Fruit fly (Drosophila melanogaster) whole organism, embryonic: ENCODE results near the gene CG17187.

Experiments used
- Awh ChIP-seq: fragments of 200-800 bp; sonication (Bioruptor generic); IDR thresholded peaks from 2 replicates; pipeline ENCODE4, ENCODE4 v1.3.6; 2022; ENCODE audit warnings: missing biosample characterization, missing genetic modification characterization
- CG10366 ChIP-seq: fragments of 200-800 bp; sonication (Bioruptor generic); IDR thresholded peaks from 2 replicates; pipeline ENCODE4 v1.3.6; 2022; ENCODE audit warnings: missing biosample characterization, missing genetic modification characterization
- CG10959 ChIP-seq: fragments of 200-800 bp; sonication (Bioruptor generic); IDR thresholded peaks from 2 replicates; pipeline ENCODE4 v1.3.6; 2022; ENCODE audit warnings: missing biosample characterization, missing genetic modification characterization
- CG11085 ChIP-seq: fragments of 200-800 bp; sonication (Bioruptor generic); IDR thresholded peaks from 2 replicates; pipeline ENCODE4 v1.3.6; 2022; ENCODE audit warnings: missing biosample characterization, missing genetic modification characterization
- CG11398 ChIP-seq: fragments of 200-800 bp; sonication (Bioruptor generic); optimal IDR thresholded peaks from 2 replicates; lab custom pipeline; 2016; ENCODE audit warnings: missing biosample characterization, missing genetic modification characterization
- CG12769 ChIP-seq: fragments of 200-800 bp; sonication (Bioruptor generic); optimal IDR thresholded peaks from 2 replicates; lab custom pipeline; 2019; ENCODE audit warnings: missing biosample characterization, mild to moderate bottlenecking, missing genetic modification characterization, moderate library complexity
- CG14014 ChIP-seq: fragments of 200-800 bp; sonication (Bioruptor generic); IDR thresholded peaks from 2 replicates; pipeline ENCODE4 v1.3.6; 2022; ENCODE audit warnings: missing biosample characterization, missing genetic modification characterization
- CG2678 ChIP-seq: fragments of 200-800 bp; sonication (Bioruptor generic); optimal IDR thresholded peaks from 3 replicates; lab custom pipeline; 2019; ENCODE audit warnings: missing biosample characterization, mild to moderate bottlenecking, missing genetic modification characterization, moderate library complexity
- CG3065 ChIP-seq: fragments of 200-800 bp; sonication (Bioruptor generic); optimal IDR thresholded peaks from 2 replicates; lab custom pipeline; 2016; ENCODE audit warnings: missing biosample characterization, missing genetic modification characterization
- CG31365 ChIP-seq: fragments of 200-800 bp; sonication (Bioruptor generic); optimal IDR thresholded peaks from 2 replicates; lab custom pipeline; 2018; ENCODE audit warnings: missing biosample characterization, mild to moderate bottlenecking, missing genetic modification characterization
- CG32532 ChIP-seq: fragments of 200-800 bp; sonication (Bioruptor generic); IDR thresholded peaks from 2 replicates; pipeline ENCODE4 v1.3.6; 2022; ENCODE audit warnings: missing biosample characterization, missing genetic modification characterization
- CG3281 ChIP-seq: fragments of 200-800 bp; sonication (Bioruptor generic); optimal IDR thresholded peaks from 3 replicates; lab custom pipeline; 2017; ENCODE audit warnings: missing biosample characterization, mild to moderate bottlenecking, missing genetic modification characterization
- CG3838 ChIP-seq: fragments of 200-800 bp; sonication (Bioruptor generic); optimal IDR thresholded peaks from 3 replicates; lab custom pipeline; 2016; ENCODE audit warnings: missing biosample characterization, missing genetic modification characterization
- CG3995 ChIP-seq: fragments of 200-800 bp; sonication (Bioruptor generic); optimal IDR thresholded peaks from 3 replicates; lab custom pipeline; 2016; ENCODE audit warnings: missing biosample characterization, missing genetic modification characterization
- CG43689 ChIP-seq: fragments of 200-800 bp; sonication (Bioruptor generic); IDR thresholded peaks from 2 replicates; pipeline ENCODE4 v1.3.6; 2022; ENCODE audit warnings: missing biosample characterization, missing genetic modification characterization
- CG7357 ChIP-seq: fragments of 200-800 bp; sonication (Bioruptor generic); IDR thresholded peaks from 3 replicates; pipeline ENCODE4 v1.3.6; 2022; ENCODE audit warnings: missing biosample characterization, missing genetic modification characterization
- CG8089 ChIP-seq: fragments of 200-800 bp; sonication (Bioruptor generic); optimal IDR thresholded peaks from 3 replicates; lab custom pipeline; 2016; ENCODE audit warnings: missing biosample characterization, missing genetic modification characterization
- CG9609 ChIP-seq: fragments of 200-800 bp; sonication (Bioruptor generic); optimal IDR thresholded peaks from 3 replicates; lab custom pipeline; 2016; ENCODE audit warnings: missing biosample characterization, missing genetic modification characterization
- CG9797 ChIP-seq: fragments of 200-800 bp; sonication (Bioruptor generic); optimal IDR thresholded peaks from 3 replicates; lab custom pipeline; 2018; ENCODE audit warnings: missing biosample characterization, mild to moderate bottlenecking, missing genetic modification characterization
- CG9817 ChIP-seq: fragments of 200-800 bp; sonication (Bioruptor generic); optimal IDR thresholded peaks from 2 replicates; lab custom pipeline; 2018; ENCODE audit warnings: missing biosample characterization, mild to moderate bottlenecking, missing genetic modification characterization, moderate library complexity
- D19A ChIP-seq: fragments of 200-800 bp; optimal IDR thresholded peaks from 3 replicates; lab custom pipeline; 2019; ENCODE audit warnings: missing biosample characterization, mild to moderate bottlenecking, missing genetic modification characterization, moderate library complexity
- Dp ChIP-seq: fragments of 200-800 bp; sonication (Bioruptor generic); optimal IDR thresholded peaks from 2 replicates; lab custom pipeline; 2018; ENCODE audit warnings: missing biosample characterization, mild to moderate bottlenecking, missing genetic modification characterization, moderate library complexity
- Fer1 ChIP-seq: fragments of 200-800 bp; sonication (Bioruptor generic); optimal IDR thresholded peaks from 2 replicates; lab custom pipeline; 2017; ENCODE audit warnings: missing biosample characterization, mild to moderate bottlenecking, missing genetic modification characterization
- Hmr ChIP-seq: fragments of 200-800 bp; sonication (Bioruptor generic); optimal IDR thresholded peaks from 3 replicates; lab custom pipeline; 2017; ENCODE audit warnings: mild to moderate bottlenecking, missing biosample characterization, missing genetic modification reagents, missing genetic modification characterization
- Hsf ChIP-seq: fragments of 200-800 bp; sonication (Bioruptor generic); optimal IDR thresholded peaks from 3 replicates; lab custom pipeline; 2016; ENCODE audit warnings: missing biosample characterization, missing genetic modification characterization
- Lpt ChIP-seq: fragments of >200 bp; optimal IDR thresholded peaks from 2 replicates; lab custom pipeline; 2018; ENCODE audit warnings: missing biosample characterization, missing genetic modification characterization
- MBD-R2 ChIP-seq: fragments of 200-800 bp; sonication (Bioruptor generic); IDR thresholded peaks from 2 replicates; pipeline ENCODE4 v1.3.6; 2022; ENCODE audit warnings: missing biosample characterization, missing genetic modification characterization
- Mes4 ChIP-seq: fragments of 200-800 bp; sonication (Bioruptor generic); optimal IDR thresholded peaks from 2 replicates; lab custom pipeline; 2016; ENCODE audit warnings: missing biosample characterization, missing genetic modification characterization
- Six4 ChIP-seq: fragments of 200-800 bp; sonication (Bioruptor generic); optimal IDR thresholded peaks from 2 replicates; lab custom pipeline; 2016; ENCODE audit warnings: missing biosample characterization, missing genetic modification characterization
- Sox102F ChIP-seq: fragments of 200-800 bp; sonication (Bioruptor generic); optimal IDR thresholded peaks from 2 replicates; lab custom pipeline; 2018; ENCODE audit warnings: missing biosample characterization, mild to moderate bottlenecking, missing genetic modification characterization, moderate library complexity
- bigmax ChIP-seq: fragments of 200-800 bp; sonication (Bioruptor generic); optimal IDR thresholded peaks from 2 replicates; lab custom pipeline; 2018; ENCODE audit warnings: missing biosample characterization, mild to moderate bottlenecking, missing genetic modification characterization
- cwo ChIP-seq: fragments of 200-800 bp; sonication (Bioruptor generic); optimal IDR thresholded peaks from 3 replicates; lab custom pipeline; 2017; ENCODE audit warnings: missing biosample characterization, missing genetic modification characterization, mild to moderate bottlenecking, moderate library complexity, missing genetic modification reagents
- danr ChIP-seq: fragments of 200-800 bp; sonication (Bioruptor generic); IDR thresholded peaks from 2 replicates; pipeline ENCODE4 v1.3.6; 2022; ENCODE audit warnings: missing biosample characterization, missing genetic modification characterization
- dpn ChIP-seq, 2 experiments: fragments of 200-800 bp; sonication (Bioruptor generic); optimal IDR thresholded peaks; 3 replicates each; lab custom pipeline; 2016; ENCODE audit warnings: missing biosample characterization in 2 of 2, missing genetic modification characterization in 2 of 2
- gce ChIP-seq: fragments of 200-800 bp; sonication (Bioruptor generic); IDR thresholded peaks from 3 replicates; pipeline ENCODE4 v1.3.6; 2022; ENCODE audit warnings: missing biosample characterization, missing genetic modification characterization
- gro ChIP-seq: fragments of 200-800 bp; sonication (Bioruptor generic); optimal IDR thresholded peaks from 2 replicates; lab custom pipeline; 2016; ENCODE audit warnings: missing biosample characterization, missing genetic modification characterization
- jumu ChIP-seq: fragments of 200-800 bp; sonication (Bioruptor generic); optimal IDR thresholded peaks from 3 replicates; lab custom pipeline; 2016; ENCODE audit warnings: missing biosample characterization, missing genetic modification characterization
- klu ChIP-seq: fragments of 200-800 bp; sonication (Bioruptor generic); IDR thresholded peaks from 2 replicates; pipeline ENCODE4 v1.3.6; 2022; ENCODE audit warnings: missing biosample characterization, missing genetic modification characterization
- onecut ChIP-seq: fragments of 200-800 bp; sonication (Bioruptor generic); IDR thresholded peaks from 2 replicates; pipeline ENCODE4 v1.3.6; 2022; ENCODE audit warnings: missing biosample characterization, missing genetic modification characterization
- ranshi ChIP-seq: fragments of 200-800 bp; sonication (Bioruptor generic); IDR thresholded peaks from 2 replicates; pipeline ENCODE4 v1.3.6; 2022; ENCODE audit warnings: missing biosample characterization, missing genetic modification characterization
- repo ChIP-seq: fragments of 200-800 bp; sonication (Bioruptor generic); optimal IDR thresholded peaks from 2 replicates; lab custom pipeline; 2016; ENCODE audit warnings: missing biosample characterization, missing genetic modification characterization
- row ChIP-seq: fragments of 200-800 bp; sonication (Bioruptor generic); IDR thresholded peaks from 3 replicates; pipeline ENCODE4 v1.3.6; 2022; ENCODE audit warnings: missing biosample characterization, missing genetic modification characterization
- sc ChIP-seq, 3 experiments: fragments of >200 bp in 2 of 3; fragments of 200-800 bp in 1 of 3; sonication (Bioruptor generic) in 1 of 3; optimal IDR thresholded peaks; 2 replicates in 2 of 3; 3 replicates in 1 of 3; lab custom pipeline; 2017; ENCODE audit warnings: mild to moderate bottlenecking in 1 of 3, missing biosample characterization in 1 of 3, missing genetic modification characterization in 1 of 3, missing genetic modification reagents in 1 of 3
- sens-2 ChIP-seq: fragments of 200-800 bp; sonication (Bioruptor generic); IDR thresholded peaks from 2 replicates; pipeline ENCODE4 v1.3.6; 2022; ENCODE audit warnings: missing biosample characterization, missing genetic modification characterization
- sim ChIP-seq: fragments of 200-800 bp; sonication (Bioruptor generic); IDR thresholded peaks from 2 replicates; pipeline ENCODE4 v1.3.6; 2022; ENCODE audit warnings: missing biosample characterization, missing genetic modification characterization
- slbo ChIP-seq: fragments of 200-800 bp; sonication (Bioruptor generic); IDR thresholded peaks from 2 replicates; pipeline ENCODE4 v1.3.6; 2022; ENCODE audit warnings: missing biosample characterization, missing genetic modification characterization
- sna ChIP-seq: fragments of 200-800 bp; sonication (Bioruptor generic); IDR thresholded peaks from 2 replicates; pipeline ENCODE4 v1.3.6; 2022; ENCODE audit warnings: missing biosample characterization, missing genetic modification characterization; ENCODE audit not compliant: partially characterized antibody
- tap ChIP-seq: fragments of 200-800 bp; optimal IDR thresholded peaks from 3 replicates; lab custom pipeline; 2019; ENCODE audit warnings: missing biosample characterization, mild to moderate bottlenecking, missing genetic modification characterization, moderate library complexity
- trh ChIP-seq: fragments of 200-800 bp; sonication (Bioruptor generic); optimal IDR thresholded peaks from 2 replicates; lab custom pipeline; 2016; ENCODE audit warnings: missing biosample characterization, missing genetic modification characterization
- vnd ChIP-seq: fragments of 200-800 bp; sonication (Bioruptor generic); IDR thresholded peaks from 3 replicates; pipeline ENCODE4 v1.3.6; 2022; ENCODE audit warnings: missing biosample characterization, missing genetic modification characterization; ENCODE audit not compliant: partially characterized antibody
- wek ChIP-seq: fragments of 200-800 bp; sonication (Bioruptor generic); optimal IDR thresholded peaks from 3 replicates; lab custom pipeline; 2018; ENCODE audit warnings: missing biosample characterization, mild to moderate bottlenecking, missing genetic modification characterization, moderate library complexity

The CG17187 gene

dm6 chr3R:11200885-11201421, 30.7 kb downstream of the CG17187 start (continued):
- TF ChIP-seq CG9797 (GFP tag; lab: Kevin White, UChicago): no peak
- peak in 1 of 2 experiments; percentile 65 for TF ChIP-seq dpn (GFP tag; optimal IDR thresholded peaks at IDR 0.05; lab: Kevin White, UChicago)
- peak; percentile 67 for TF ChIP-seq CG10366 (GFP tag; lab: Robert Waterston, UW)
- TF ChIP-seq CG11398 (GFP tag; lab: Kevin White, UChicago): no peak
- peak; percentile 70 for TF ChIP-seq Hmr (GFP tag; lab: Kevin White, UChicago)
- no peak for TF ChIP-seq jumu
- TF ChIP-seq CG8089 (GFP tag; lab: Kevin White, UChicago): no peak
- TF ChIP-seq CG3065 (GFP tag; lab: Kevin White, UChicago): no peak
- TF ChIP-seq CG3281 (GFP tag; lab: Kevin White, UChicago): peak; percentile 63
- no peak for TF ChIP-seq onecut
- no peak for TF ChIP-seq CG14014 (GFP tag; lab: Robert Waterston, UW)
- peak; percentile 48 for TF ChIP-seq CG12769 (tag; lab: Kevin White, UChicago)
- peak; percentile 76 for TF ChIP-seq slbo (GFP tag; lab: Robert Waterston, UW)
- TF ChIP-seq sim (GFP tag; lab: Robert Waterston, UW): no peak
- TF ChIP-seq row (GFP tag; lab: Robert Waterston, UW): peak; percentile 92
- TF ChIP-seq Mes4 (GFP tag; lab: Kevin White, UChicago): no peak
- 0 out of 2 replicates have a peak, but pooled peaks have one; percentile 63 for TF ChIP-seq ranshi (GFP tag; lab: Robert Waterston, UW)
- TF ChIP-seq cwo (GFP tag; lab: Kevin White, UChicago): peak; percentile 75
- TF ChIP-seq CG2678: peak; percentile 78
- no peak for TF ChIP-seq gce (GFP tag; lab: Robert Waterston, UW)
- peak; percentile 25 for TF ChIP-seq Six4 (GFP tag; lab: Kevin White, UChicago)
- no peak for TF ChIP-seq sens-2 (GFP tag; lab: Robert Waterston, UW)
- TF ChIP-seq klu (GFP tag; lab: Robert Waterston, UW): no peak
- no peak for TF ChIP-seq Hsf (GFP tag; lab: Kevin White, UChicago)
- peak; percentile 68 for TF ChIP-seq CG32532
- TF ChIP-seq bigmax (GFP tag; lab: Kevin White, UChicago): no peak
- TF ChIP-seq Fer1 (GFP tag; lab: Kevin White, UChicago): peak; percentile 46
- peak; percentile 40; the same call in 1 of the 3 replicates for TF ChIP-seq CG7357 (GFP tag; lab: Robert Waterston, UW)
- peak; percentile 59 for TF ChIP-seq D19A (tag; lab: Kevin White, UChicago)
- no peak for TF ChIP-seq danr (GFP tag; lab: Robert Waterston, UW)
- no peak for TF ChIP-seq sna (GFP tag; lab: Robert Waterston, UW)
- no peak for TF ChIP-seq Awh (GFP tag; lab: Robert Waterston, UW)
- TF ChIP-seq CG11085 (GFP tag; lab: Robert Waterston, UW): no peak
- no peak for TF ChIP-seq sc (optimal IDR thresholded peaks at IDR 0.05; lab: Kevin White, UChicago)
- peak; percentile 18 for TF ChIP-seq sc (GFP tag; optimal IDR thresholded peaks at IDR 0.05; lab: Kevin White, UChicago)
- TF ChIP-seq CG9817 (tag; lab: Kevin White, UChicago): peak; percentile 34
- TF ChIP-seq MBD-R2 (GFP tag; lab: Robert Waterston, UW): no peak
- TF ChIP-seq tap: peak; percentile 47
- no peak for TF ChIP-seq trh
- no peak for TF ChIP-seq CG10959 (GFP tag; lab: Robert Waterston, UW)
- TF ChIP-seq CG3995: peak; percentile 35
- TF ChIP-seq Sox102F (GFP tag; lab: Kevin White, UChicago): peak; percentile 71
- TF ChIP-seq CG43689 (GFP tag; lab: Robert Waterston, UW): 0 out of 2 replicates have a peak, but pooled peaks have one; percentile 33
- no peak for TF ChIP-seq CG31365 (tag; lab: Kevin White, UChicago)
- no peak for TF ChIP-seq Dp (GFP tag; lab: Kevin White, UChicago)
- TF ChIP-seq vnd (GFP tag; lab: Robert Waterston, UW): no peak
- TF ChIP-seq gro (GFP tag; lab: Kevin White, UChicago): no peak
- TF ChIP-seq wek (GFP tag; lab: Kevin White, UChicago): no peak
- no peak for TF ChIP-seq Lpt (GFP tag; lab: Kevin White, UChicago)
- no peak for TF ChIP-seq CG3838 (GFP tag; lab: Kevin White, UChicago)
- TF ChIP-seq CG9609 (GFP tag; lab: Kevin White, UChicago): no peak
- TF ChIP-seq repo (GFP tag; lab: Kevin White, UChicago): no peak
